Worm (Caenorhabditis elegans) whole organism, early embryonic: Measurements from ENCODE around the gene F14H3.5.

ENCODE experiments used
- B0310.2 ChIP-seq: sonication (generic microtip); optimal IDR thresholded peaks from 2 replicates; lab custom pipeline; 2016; ENCODE audit warnings: mild to moderate bottlenecking, missing genetic modification characterization, missing compliant biosample characterization
- F13C5.2 ChIP-seq: sonication (generic microtip); optimal IDR thresholded peaks from 2 replicates; lab custom pipeline; 2017; ENCODE audit warnings: mild to moderate bottlenecking, missing genetic modification characterization, inconsistent platforms, missing compliant biosample characterization
- aly-1 ChIP-seq: sonication (generic microtip); optimal IDR thresholded peaks from 2 replicates; lab custom pipeline; 2016; ENCODE audit warnings: missing genetic modification characterization, missing compliant biosample characterization
- ama-1 ChIP-seq: fragments of 150-350 bp; optimal IDR thresholded peaks from 2 replicates; lab custom pipeline; 2014
- ceh-13 ChIP-seq: fragments of 200-800 bp; sonication (Bioruptor generic); optimal IDR thresholded peaks from 2 replicates; lab custom pipeline; 2018; ENCODE audit warnings: mild to moderate bottlenecking, missing genetic modification characterization, missing compliant biosample characterization
- ceh-36 ChIP-seq: sonication (generic microtip); optimal IDR thresholded peaks from 2 replicates; lab custom pipeline; 2016; ENCODE audit warnings: missing genetic modification characterization, inconsistent platforms, missing compliant biosample characterization
- ets-7 ChIP-seq: sonication (generic microtip); optimal IDR thresholded peaks from 2 replicates; lab custom pipeline; 2016; ENCODE audit warnings: missing genotype, missing genetic modification characterization, missing compliant biosample characterization
- flt-1 ChIP-seq: fragments of 200-800 bp; sonication (Bioruptor generic); IDR thresholded peaks from 2 replicates; pipeline ENCODE4 v1.3.6; 2022; ENCODE audit warnings: missing genetic modification characterization, missing compliant biosample characterization
- hmbx-1 ChIP-seq: sonication (generic microtip); optimal IDR thresholded peaks from 2 replicates; lab custom pipeline; 2016; ENCODE audit warnings: mild to moderate bottlenecking, missing genetic modification characterization, missing compliant biosample characterization
- hmg-4 ChIP-seq: fragments of 200-800 bp; sonication (Bioruptor generic); optimal IDR thresholded peaks from 2 replicates; lab custom pipeline; 2018; ENCODE audit warnings: mild to moderate bottlenecking, missing genetic modification characterization, missing compliant biosample characterization
- hnd-1 ChIP-seq: sonication (generic microtip); optimal IDR thresholded peaks from 2 replicates; lab custom pipeline; 2016; ENCODE audit warnings: missing genetic modification characterization, missing compliant biosample characterization
- pes-1 ChIP-seq: fragments of 200-800 bp; sonication (Bioruptor generic); IDR thresholded peaks from 2 replicates; pipeline ENCODE4 v1.3.6; 2022; ENCODE audit warnings: missing genetic modification reagents, missing genetic modification characterization, missing compliant biosample characterization
- scrt-1 ChIP-seq: fragments of 200-800 bp; sonication (Bioruptor generic); IDR thresholded peaks from 2 replicates; pipeline ENCODE4 v1.3.6; 2022; ENCODE audit warnings: missing genetic modification characterization, missing compliant biosample characterization
- sea-1 ChIP-seq: fragments of 200-800 bp; sonication (Bioruptor generic); conservative IDR thresholded peaks from 2 replicates; pipeline ENCODE4 v1.3.6; 2022; ENCODE audit warnings: missing genetic modification characterization, missing compliant biosample characterization
- tbx-11 ChIP-seq: fragments of 200-800 bp; sonication (Bioruptor generic); IDR thresholded peaks from 2 replicates; pipeline ENCODE4 v1.3.6; 2022; ENCODE audit warnings: missing genetic modification characterization, missing compliant biosample characterization
- tbx-37 ChIP-seq: fragments of 200-800 bp; sonication (Bioruptor generic); conservative IDR thresholded peaks from 2 replicates; pipeline ENCODE4 v1.3.6; 2022; ENCODE audit warnings: missing genetic modification reagents, missing genetic modification characterization, missing compliant biosample characterization
- tra-4 ChIP-seq: sonication (generic microtip); optimal IDR thresholded peaks from 2 replicates; lab custom pipeline; 2017; ENCODE audit warnings: missing genetic modification characterization, missing compliant biosample characterization

F14H3.5 gene

DNA sequence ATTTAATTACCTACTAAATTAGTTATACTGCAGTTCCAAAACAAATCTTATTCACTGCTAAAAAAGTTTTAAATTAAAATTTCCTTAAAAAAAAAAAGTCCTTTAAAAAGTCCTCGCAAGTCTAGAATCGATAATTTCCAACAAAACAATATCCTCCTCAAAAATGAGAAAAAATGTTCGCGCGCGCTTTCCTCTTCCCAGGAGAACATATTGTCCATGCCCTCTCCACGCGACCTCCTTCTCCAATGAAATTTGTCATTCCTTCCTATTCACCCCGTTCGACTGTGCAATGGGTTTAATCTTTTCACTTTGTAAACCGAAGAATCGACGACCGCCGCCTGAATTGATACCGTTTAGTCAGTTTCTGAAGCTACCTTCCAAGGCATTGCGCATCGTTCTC, 20.7 kb downstream of the F14H3.5 start, which contains the start of gene T10C6.10:
Gene T10C6.10 (plus strand): TSS at position 248 of the 400 bp plus-strand sequence.
- TF ChIP-seq aly-1 (tag; lab: Kevin White, UChicago) (no peak), hmbx-1 (tag; lab: Kevin White, UChicago) (no peak), ets-7 (tag; lab: Kevin White, UChicago) (no peak), flt-1 (no peak), ceh-13 (GFP tag; lab: Kevin White, UChicago) (no peak), hnd-1 (tag; lab: Kevin White, UChicago) (no peak), tbx-37 (no peak), sea-1 (no peak), F13C5.2 (tag; lab: Kevin White, UChicago) (no peak), scrt-1 (no peak), tra-4 (tag; lab: Kevin White, UChicago) (no peak), ama-1 (no peak), pes-1 (GFP tag; lab: Robert Waterston, UW) (no peak)

DNA sequence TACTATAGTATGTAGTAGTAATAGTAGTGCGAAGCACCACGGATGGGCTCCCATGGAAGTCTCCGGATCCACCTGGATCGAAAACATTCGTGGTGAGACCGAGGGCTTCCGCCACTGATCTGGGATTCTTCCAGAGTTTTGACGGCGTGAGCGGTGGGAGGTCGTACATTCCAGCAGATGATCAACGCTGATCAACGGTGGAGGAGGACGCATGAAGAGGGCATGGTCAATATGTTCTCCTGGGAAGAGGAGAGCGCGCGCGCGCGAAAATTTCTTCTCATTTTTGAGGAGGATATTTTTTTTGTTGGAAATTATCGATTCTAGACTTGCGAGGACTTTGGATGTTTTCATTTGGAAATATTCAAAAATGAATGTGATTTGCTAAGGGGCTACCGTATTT, 23.4 kb downstream of the F14H3.5 start:
- no peak for TF ChIP-seq flt-1
- no peak for TF ChIP-seq scrt-1
- no peak for TF ChIP-seq B0310.2 (tag; lab: Kevin White, UChicago)
- no peak for TF ChIP-seq tra-4 (tag; lab: Kevin White, UChicago)
- TF ChIP-seq tbx-11 (GFP tag; lab: Robert Waterston, UW): no peak

ce11 chrV:16032761-16033160, 24.1 kb downstream of the F14H3.5 start, which contains the start of gene T10C6.16:
TSS of gene T10C6.16 (minus strand) at chrV:16033005.
- no peak for TF ChIP-seq aly-1 (tag; lab: Kevin White, UChicago)
- no peak for TF ChIP-seq ceh-36 (tag; lab: Kevin White, UChicago)
- no peak for TF ChIP-seq tbx-11 (GFP tag; lab: Robert Waterston, UW)
- no peak for TF ChIP-seq tbx-37
- TF ChIP-seq ceh-13 (GFP tag; lab: Kevin White, UChicago): no peak
- TF ChIP-seq sea-1: no peak
- TF ChIP-seq hmbx-1 (tag; lab: Kevin White, UChicago): no peak
- TF ChIP-seq hnd-1 (tag; lab: Kevin White, UChicago): no peak

ce11 chrV:16031571-16031970, 25.3 kb downstream of the F14H3.5 start, which contains the start of gene T10C6.7:
TSS of gene T10C6.7 (minus strand) at chrV:16031713.
- TF ChIP-seq flt-1 (no peak), ets-7 (tag; lab: Kevin White, UChicago) (no peak), tra-4 (tag; lab: Kevin White, UChicago) (no peak), hnd-1 (tag; lab: Kevin White, UChicago) (no peak)

DNA sequence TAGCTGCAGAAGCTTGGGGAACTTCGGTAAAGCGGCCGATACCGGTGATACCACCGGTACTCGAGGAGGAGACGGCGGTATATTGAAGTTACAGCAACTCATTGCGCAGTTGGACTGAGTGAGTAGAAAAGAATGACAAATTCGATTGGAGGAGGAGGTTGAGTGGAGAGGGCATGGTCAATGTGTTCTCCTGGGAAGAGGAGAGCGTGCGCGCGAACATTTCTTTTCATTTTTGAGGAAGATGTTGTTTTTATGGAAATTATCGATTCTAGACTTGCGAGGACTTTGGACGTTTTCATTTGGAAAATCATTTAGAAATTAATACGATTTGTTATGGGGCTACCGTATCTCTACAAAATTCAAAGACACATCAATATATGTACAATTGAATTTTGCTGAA, 27.6 kb downstream of the F14H3.5 start:
- TF ChIP-seq tra-4 (tag; lab: Kevin White, UChicago) (no peak), ceh-13 (GFP tag; lab: Kevin White, UChicago) (no peak), ama-1 (no peak)

- no peak for TF ChIP-seq ceh-13 (GFP tag; lab: Kevin White, UChicago)
- TF ChIP-seq sea-1: no peak
Observed at ce11 chrV:16024917-16025316, 31.9 kb downstream of the F14H3.5 start.

ce11 chrV:16024300-16024699, 32.6 kb downstream of the F14H3.5 start, which contains the start of gene T10C6.6:
TSS of gene T10C6.6 (plus strand) at chrV:16024326.
- no peak for TF ChIP-seq hmbx-1 (tag; lab: Kevin White, UChicago)
- TF ChIP-seq pes-1 (GFP tag; lab: Robert Waterston, UW): no peak
- TF ChIP-seq tbx-37: no peak
- TF ChIP-seq ceh-36 (tag; lab: Kevin White, UChicago): no peak
- TF ChIP-seq tra-4 (tag; lab: Kevin White, UChicago): no peak
- TF ChIP-seq ceh-13 (GFP tag; lab: Kevin White, UChicago): no peak
- TF ChIP-seq F13C5.2 (tag; lab: Kevin White, UChicago): no peak
- no peak for TF ChIP-seq ets-7 (tag; lab: Kevin White, UChicago)
- no peak for TF ChIP-seq tbx-11 (GFP tag; lab: Robert Waterston, UW)
- no peak for TF ChIP-seq scrt-1
- TF ChIP-seq ama-1: no peak
- no peak for TF ChIP-seq flt-1
- no peak for TF ChIP-seq B0310.2 (tag; lab: Kevin White, UChicago)
- no peak for TF ChIP-seq sea-1
- TF ChIP-seq hmg-4 (GFP tag; lab: Kevin White, UChicago): no peak
- TF ChIP-seq hnd-1 (tag; lab: Kevin White, UChicago): no peak
- TF ChIP-seq aly-1 (tag; lab: Kevin White, UChicago): no peak

- no peak for TF ChIP-seq hmbx-1 (tag; lab: Kevin White, UChicago)
- TF ChIP-seq aly-1 (tag; lab: Kevin White, UChicago): no peak
- no peak for TF ChIP-seq F13C5.2 (tag; lab: Kevin White, UChicago)
- TF ChIP-seq tra-4 (tag; lab: Kevin White, UChicago): no peak
Observed at ce11 chrV:16023559-16023958, 33.3 kb downstream of the F14H3.5 start.

ce11 chrV:16023051-16023450, 33.8 kb downstream of the F14H3.5 start, which contains the start of gene cwc-15:
TSS of gene cwc-15 (plus strand) at chrV:16023351.
- TF ChIP-seq B0310.2 (tag; lab: Kevin White, UChicago): no peak
- TF ChIP-seq tbx-37: no peak
- no peak for TF ChIP-seq F13C5.2 (tag; lab: Kevin White, UChicago)
- TF ChIP-seq aly-1 (tag; lab: Kevin White, UChicago): no peak
- TF ChIP-seq hmg-4 (GFP tag; lab: Kevin White, UChicago): no peak
- TF ChIP-seq ama-1: no peak
- no peak for TF ChIP-seq hmbx-1 (tag; lab: Kevin White, UChicago)
- no peak for TF ChIP-seq pes-1 (GFP tag; lab: Robert Waterston, UW)
- TF ChIP-seq flt-1: no peak
- no peak for TF ChIP-seq ceh-36 (tag; lab: Kevin White, UChicago)
- TF ChIP-seq tra-4 (tag; lab: Kevin White, UChicago): no peak
- no peak for TF ChIP-seq hnd-1 (tag; lab: Kevin White, UChicago)
